Worm (Caenorhabditis elegans): ENCODE measurements around the gene T10H9.1.

Gene T10H9.1

DNA sequence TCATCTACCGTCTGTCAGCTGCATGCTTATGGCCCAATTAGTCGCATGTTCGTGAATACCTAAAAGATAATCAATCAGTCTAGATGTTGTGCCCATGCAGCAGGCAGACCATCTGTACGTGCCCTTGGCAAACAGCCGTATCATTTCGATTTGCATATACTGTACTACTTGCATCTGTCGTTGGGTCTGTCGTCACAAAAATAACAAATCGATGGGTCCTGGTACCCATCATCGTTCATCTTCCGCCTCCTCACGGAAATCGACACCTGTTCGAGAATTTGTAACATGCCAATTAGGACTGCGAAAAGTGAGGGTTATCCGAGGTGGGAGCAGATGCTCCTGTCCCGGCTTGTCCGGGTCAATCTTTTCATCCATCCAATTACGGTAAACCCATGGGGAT lies 33.9 kb downstream of the T10H9.1 start:
- TF ChIP-seq nhr-2 (tag; optimal IDR thresholded peaks at IDR 0.05) (peak; percentile 83), lsy-2 (tag; optimal IDR thresholded peaks at IDR 0.05) (no peak), lin-32 (GFP tag; optimal IDR thresholded peaks at IDR 0.05) (peak; percentile 57), unc-120 (tag; optimal IDR thresholded peaks at IDR 0.05; ENCODE audit: poor library complexity, severe bottlenecking) (no peak), tbx-8 (GFP tag; optimal IDR thresholded peaks at IDR 0.05) (no peak), ztf-11 (tag; optimal IDR thresholded peaks at IDR 0.05) (no peak), ham-2 (GFP tag; optimal IDR thresholded peaks at IDR 0.05) (no peak), cnd-1 (tag; optimal IDR thresholded peaks at IDR 0.05) (peak; percentile 44), mep-1 (tag; optimal IDR thresholded peaks at IDR 0.05) (peak; percentile 7)

DNA sequence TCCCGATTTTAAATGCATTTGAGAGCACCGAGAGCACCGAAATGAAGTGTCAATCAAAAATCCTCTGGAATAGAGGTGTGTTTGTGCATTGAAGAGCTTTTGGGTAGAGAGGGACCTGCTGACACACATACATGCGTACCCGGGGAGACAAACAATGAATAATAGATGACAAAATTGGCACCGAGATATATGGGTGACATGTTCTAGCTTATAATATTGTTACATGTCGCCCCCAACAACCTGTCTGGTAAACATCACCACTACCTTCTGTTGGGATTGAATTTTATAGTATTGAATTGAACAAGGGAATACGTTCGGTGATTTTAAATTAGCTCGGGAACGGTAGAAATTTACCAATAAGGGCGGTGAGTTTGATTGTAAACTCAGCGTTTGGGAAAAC lies 34.3 kb downstream of the T10H9.1 start:
- TF ChIP-seq ces-1 (GFP tag; optimal IDR thresholded peaks at IDR 0.05), result peak; percentile 10
- TF ChIP-seq lsy-2 (tag; optimal IDR thresholded peaks at IDR 0.05), result no peak

DNA sequence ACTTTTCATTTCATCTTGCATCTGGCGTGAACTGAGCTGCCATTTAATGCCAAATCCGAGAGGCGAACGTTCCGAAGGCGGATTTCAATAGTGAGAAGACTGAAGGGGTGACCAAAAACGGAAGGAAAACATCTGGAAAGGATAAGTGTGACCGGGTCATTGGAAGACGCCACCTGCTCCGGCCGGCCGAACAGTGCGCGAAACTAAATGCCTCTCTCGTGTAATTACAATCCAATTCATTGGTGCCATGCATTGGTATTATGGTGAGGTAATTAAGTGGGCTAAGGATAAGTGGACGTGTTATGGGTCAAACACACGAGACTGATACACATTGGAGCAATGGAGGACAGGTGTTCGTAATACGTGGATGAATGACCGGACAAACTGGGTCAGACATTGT lies 35.1 kb downstream of the T10H9.1 start:
- TF ChIP-seq sptf-1 (tag; optimal IDR thresholded peaks at IDR 0.05) (peak; percentile 36), nhr-76 (tag; optimal IDR thresholded peaks at IDR 0.05) (no peak), hlh-1 (tag; optimal IDR thresholded peaks at IDR 0.05) (no peak), nhr-2 (tag; optimal IDR thresholded peaks at IDR 0.05) (peak; percentile 100), lin-13 (tag; optimal IDR thresholded peaks at IDR 0.05) (no peak), bed-3 (GFP tag; optimal IDR thresholded peaks at IDR 0.05) (no peak), zip-8 (tag; optimal IDR thresholded peaks at IDR 0.05) (no peak), cnd-1 (tag; optimal IDR thresholded peaks at IDR 0.05) (peak; percentile 76), M03D4.4 (tag; optimal IDR thresholded peaks at IDR 0.05) (no peak), nhr-237 (tag; optimal IDR thresholded peaks at IDR 0.05) (no peak), mab-5 (tag; optimal IDR thresholded peaks at IDR 0.05) (no peak), lin-32 (GFP tag; optimal IDR thresholded peaks at IDR 0.05) (peak; percentile 98), pha-4 (tag; optimal IDR thresholded peaks at IDR 0.05) (no peak), elt-3 (tag; optimal IDR thresholded peaks at IDR 0.05) (no peak), ceh-39 (tag; optimal IDR thresholded peaks at IDR 0.05) (no peak), nhr-12 (tag; optimal IDR thresholded peaks at IDR 0.05) (no peak), elt-1 (tag; optimal IDR thresholded peaks at IDR 0.05; ENCODE audit: borderline replicate concordance, insufficient read depth) (no peak), mls-2 (tag; optimal IDR thresholded peaks at IDR 0.05) (peak; percentile 80), drap-1 (GFP tag; optimal IDR thresholded peaks at IDR 0.05) (no peak), ceh-43 (GFP tag; optimal IDR thresholded peaks at IDR 0.05) (peak; percentile 78), sem-2 (GFP tag; optimal IDR thresholded peaks at IDR 0.05) (no peak), lsy-2 (tag; optimal IDR thresholded peaks at IDR 0.05) (no peak), ces-1 (GFP tag; optimal IDR thresholded peaks at IDR 0.05) (peak; percentile 72), tbx-8 (GFP tag; optimal IDR thresholded peaks at IDR 0.05) (no peak), blmp-1 (tag; optimal IDR thresholded peaks at IDR 0.05) (no peak), ceh-83 (GFP tag; optimal IDR thresholded peaks at IDR 0.05) (no peak), snpc-4 (tag; optimal IDR thresholded peaks at IDR 0.05) (no peak), unc-120 (tag; optimal IDR thresholded peaks at IDR 0.05; ENCODE audit: poor library complexity, severe bottlenecking) (no peak), flh-1 (GFP tag; optimal IDR thresholded peaks at IDR 0.05) (no peak), ztf-11 (tag; optimal IDR thresholded peaks at IDR 0.05) (peak; percentile 28), ham-2 (GFP tag; optimal IDR thresholded peaks at IDR 0.05) (no peak)

ce11 chrV:6685499-6685898 lies 36.1 kb downstream of the T10H9.1 start:
- TF ChIP-seq ceh-43 (GFP tag; optimal IDR thresholded peaks at IDR 0.05) (no peak), cnd-1 (tag; optimal IDR thresholded peaks at IDR 0.05) (peak; percentile 20), mep-1 (tag; optimal IDR thresholded peaks at IDR 0.05) (no peak), sptf-1 (tag; optimal IDR thresholded peaks at IDR 0.05) (no peak), lin-32 (GFP tag; optimal IDR thresholded peaks at IDR 0.05) (peak; percentile 60), nhr-2 (tag; optimal IDR thresholded peaks at IDR 0.05) (peak; percentile 59), sem-2 (GFP tag; optimal IDR thresholded peaks at IDR 0.05) (no peak), blmp-1 (tag; optimal IDR thresholded peaks at IDR 0.05) (no peak), drap-1 (GFP tag; optimal IDR thresholded peaks at IDR 0.05) (no peak)

ce11 chrV:6685963-6686362 lies 36.5 kb downstream of the T10H9.1 start:
- no peak for TF ChIP-seq nhr-237 (tag; optimal IDR thresholded peaks at IDR 0.05)
- TF ChIP-seq elt-3 (tag; optimal IDR thresholded peaks at IDR 0.05), result no peak
- TF ChIP-seq mep-1 (tag; optimal IDR thresholded peaks at IDR 0.05), result no peak
- TF ChIP-seq unc-62 (GFP tag; optimal IDR thresholded peaks at IDR 0.05), result no peak
- no peak for TF ChIP-seq cnd-1 (tag; optimal IDR thresholded peaks at IDR 0.05)
- no peak for TF ChIP-seq drap-1 (GFP tag; optimal IDR thresholded peaks at IDR 0.05)
- TF ChIP-seq bed-3 (GFP tag; optimal IDR thresholded peaks at IDR 0.05), result no peak
- no peak for TF ChIP-seq zip-8 (tag; optimal IDR thresholded peaks at IDR 0.05)
- no peak for TF ChIP-seq ztf-11 (tag; optimal IDR thresholded peaks at IDR 0.05)
- TF ChIP-seq hlh-1 (tag; optimal IDR thresholded peaks at IDR 0.05), result no peak
- TF ChIP-seq lsy-2 (tag; optimal IDR thresholded peaks at IDR 0.05), result no peak
- no peak for TF ChIP-seq ceh-39 (tag; optimal IDR thresholded peaks at IDR 0.05)
- TF ChIP-seq nhr-76 (tag; optimal IDR thresholded peaks at IDR 0.05), result no peak

Measured in whole organism, mixed stage, embryonic.